Worm (Caenorhabditis elegans) whole organism, mixed stage, embryonic: ENCODE data around the gene sgn-1.

ENCODE experiments used
- blmp-1 ChIP-seq: fragments of 150-350 bp; optimal IDR thresholded peaks from 2 replicates; lab custom pipeline; 2014; ENCODE audit warnings: missing biosample characterization, missing genetic modification characterization
- lsy-2 ChIP-seq: fragments of 150-350 bp; optimal IDR thresholded peaks from 2 replicates; lab custom pipeline; 2014; ENCODE audit warnings: missing biosample characterization, missing genetic modification characterization
- mep-1 ChIP-seq: fragments of 150-350 bp; optimal IDR thresholded peaks from 2 replicates; lab custom pipeline; 2017; ENCODE audit warnings: missing biosample characterization, missing genetic modification reagents, missing genetic modification characterization, inconsistent platforms

DNA sequence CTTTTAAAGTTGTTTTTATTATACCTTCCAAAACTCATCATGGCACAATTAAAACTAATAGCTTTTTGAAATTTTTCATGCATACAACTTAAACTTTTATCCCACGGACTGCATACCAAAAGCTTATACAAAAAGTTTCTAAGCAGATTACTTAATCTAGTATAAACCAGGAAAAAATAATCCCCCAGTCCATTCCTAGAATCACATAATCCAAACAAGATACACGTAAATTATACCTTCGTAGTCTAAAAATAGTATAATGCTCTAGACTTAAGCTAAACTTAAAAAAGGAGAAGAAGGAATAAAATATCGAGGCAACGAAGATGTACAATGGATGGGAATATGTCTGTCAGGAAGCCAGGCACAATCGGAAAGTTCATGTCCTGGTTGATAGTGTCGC lies 11.8 kb upstream of the sgn-1 start:
- TF ChIP-seq lsy-2 (tag; lab: Kevin White, UChicago) (no peak), blmp-1 (tag; lab: Kevin White, UChicago) (no peak), mep-1 (no peak)
